Worm (Caenorhabditis elegans) whole organism, midembryonic: ENCODE results near the gene unc-2.

Source experiments
- flt-1 ChIP-seq: fragments of 200-800 bp; sonication (Bioruptor generic); IDR thresholded peaks from 2 replicates; pipeline ENCODE4 v1.3.6; 2022; ENCODE audit warnings: missing genetic modification characterization, missing compliant biosample characterization
- med-1 ChIP-seq: sonication (generic microtip); optimal IDR thresholded peaks from 2 replicates; lab custom pipeline; 2017; ENCODE audit warnings: missing genetic modification characterization, mild to moderate bottlenecking, missing compliant biosample characterization, antibody characterized with exemption, missing genetic modification reagents; ENCODE audit not compliant: insufficient read depth
- tab-1 ChIP-seq: fragments of 200-800 bp; sonication (Bioruptor generic); IDR thresholded peaks from 2 replicates; pipeline ENCODE4 v1.3.6; 2022; ENCODE audit warnings: missing genetic modification characterization, missing compliant biosample characterization

- TF ChIP-seq flt-1 (GFP tag; lab: Robert Waterston, UW) (no peak), med-1 (GFP tag; lab: Kevin White, UChicago) (no peak), tab-1 (GFP tag; lab: Robert Waterston, UW) (no peak)
Observed at ce11 chrX:2764278-2764677, 952 bp upstream of the unc-2 start.
